Worm (Caenorhabditis elegans) whole organism, L4/young adult: ENCODE measurements around the gene Y39B6A.69.

Experiments used
- dao-5 ChIP-seq: sonication (generic microtip); optimal IDR thresholded peaks from 2 replicates; lab custom pipeline; 2016; ENCODE audit warnings: missing genotype, missing genetic modification characterization, moderate library complexity, missing compliant biosample characterization
- him-1 ChIP-seq: sonication (generic microtip); optimal IDR thresholded peaks from 2 replicates; lab custom pipeline; 2016; ENCODE audit warnings: missing genotype, missing genetic modification reagents, missing genetic modification characterization, missing compliant biosample characterization

DNA sequence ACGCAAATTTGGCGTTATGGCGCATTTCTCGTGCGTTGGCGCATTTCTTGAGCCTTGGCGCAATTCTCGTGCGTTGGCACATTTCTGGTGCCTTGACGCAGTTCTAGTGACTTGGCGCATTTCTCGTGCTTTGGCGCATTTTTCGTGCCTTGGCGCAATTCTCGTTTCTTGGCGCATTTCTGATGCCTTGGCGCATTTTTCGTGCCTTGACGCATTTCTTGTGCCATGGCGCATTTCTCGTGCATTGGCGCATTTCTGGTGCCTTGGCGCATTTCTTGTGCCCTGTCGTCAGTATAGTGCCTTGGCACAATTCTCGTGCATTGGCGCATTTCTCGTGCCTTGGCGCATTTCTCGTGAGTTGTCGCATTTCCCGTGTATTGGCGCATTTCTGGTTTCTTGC, 3.9 kb downstream of the Y39B6A.69 start:
- TF ChIP-seq him-1 (tag; lab: Kevin White, UChicago) (no peak), dao-5 (no peak)
